Worm (Caenorhabditis elegans): ENCODE measurements around the gene hum-8.

- no peak for TF ChIP-seq fos-1 (tag; optimal IDR thresholded peaks at IDR 0.05)
- TF ChIP-seq nhr-23 (tag; optimal IDR thresholded peaks at IDR 0.05): no peak
- no peak for TF ChIP-seq lin-39 (tag; optimal IDR thresholded peaks at IDR 0.05)
- TF ChIP-seq sea-2 (GFP tag; optimal IDR thresholded peaks at IDR 0.05): no peak
- no peak for TF ChIP-seq lin-15B (tag; optimal IDR thresholded peaks at IDR 0.05)
- TF ChIP-seq tbx-2 (tag; optimal IDR thresholded peaks at IDR 0.05): no peak
- no peak for TF ChIP-seq jun-1 (tag; optimal IDR thresholded peaks at IDR 0.05)
- no peak for TF ChIP-seq fkh-10 (GFP tag; optimal IDR thresholded peaks at IDR 0.05)
- no peak for TF ChIP-seq R02D3.7 (tag; optimal IDR thresholded peaks at IDR 0.05)
These were observed 15.3 kb downstream of the hum-8 start, which contains the start of gene daf-18 for ce11 chrIV:425052-425451.
